Fruit fly (Drosophila melanogaster) whole organism: ENCODE data around the gene CG12746.
A peak's percentile ranks its signal among the peaks of the same experiment; 100 is the strongest.

ENCODE experiments used
- CG8478 ChIP-seq: fragments of >200 bp; optimal IDR thresholded peaks from 2 replicates; lab custom pipeline; 2018; ENCODE audit warnings: inconsistent platforms
- Dll ChIP-seq: fragments of >200 bp; optimal IDR thresholded peaks from 2 replicates; lab custom pipeline; 2017
- EcR ChIP-seq, 2 experiments: fragments of >200 bp; optimal IDR thresholded peaks; 2 replicates each; lab custom pipeline; 2017; ENCODE audit warnings: missing biosample characterization in 2 of 2, missing genetic modification characterization in 2 of 2, missing genetic modification reagents in 2 of 2
- pan ChIP-seq: fragments of >200 bp; optimal IDR thresholded peaks from 2 replicates; lab custom pipeline; 2017
- psq ChIP-seq: fragments of >200 bp; optimal IDR thresholded peaks from 2 replicates; lab custom pipeline; 2017
- usp ChIP-seq: fragments of >200 bp; optimal IDR thresholded peaks from 2 replicates; lab custom pipeline; 2017; ENCODE audit warnings: missing biosample characterization, missing genetic modification characterization, mixed read lengths

The CG12746 gene

dm6 chr3R:5572900-5573665 lies 8.4 kb downstream of the CG12746 start:
- TF ChIP-seq CG8478 (lab: Kevin White, UChicago) (no peak), EcR (GFP tag; optimal IDR thresholded peaks at IDR 0.05; lab: Kevin White, UChicago) (peak in 1 of 2 experiments; percentile 75)

- no peak for TF ChIP-seq psq
- no peak for TF ChIP-seq EcR (GFP tag; optimal IDR thresholded peaks at IDR 0.05; lab: Kevin White, UChicago)
- TF ChIP-seq CG8478 (lab: Kevin White, UChicago), result no peak
- no peak for TF ChIP-seq pan (lab: Kevin White, UChicago)
- no peak for TF ChIP-seq Dll (lab: Kevin White, UChicago)
- no peak for TF ChIP-seq usp (GFP tag; lab: Kevin White, UChicago)
These were observed 9.2 kb downstream of the CG12746 start for dm6 chr3R:5573883-5574282.

- no peak for TF ChIP-seq Dll (lab: Kevin White, UChicago)
- TF ChIP-seq CG8478 (lab: Kevin White, UChicago), result no peak
- no peak for TF ChIP-seq usp (GFP tag; lab: Kevin White, UChicago)
- TF ChIP-seq EcR (GFP tag; optimal IDR thresholded peaks at IDR 0.05; lab: Kevin White, UChicago), result no peak
- TF ChIP-seq psq, result no peak
- TF ChIP-seq pan (lab: Kevin White, UChicago), result no peak
These were observed 23.3 kb downstream of the CG12746 start, which contains the start of gene CG2926 for dm6 chr3R:5587863-5588519. CG2926 (minus strand) TSS chr3R:5588380.

- TF ChIP-seq EcR (GFP tag; optimal IDR thresholded peaks at IDR 0.05; lab: Kevin White, UChicago), result no peak
- TF ChIP-seq usp (GFP tag; lab: Kevin White, UChicago), result no peak
- TF ChIP-seq CG8478 (lab: Kevin White, UChicago), result no peak
- no peak for TF ChIP-seq pan (lab: Kevin White, UChicago)
- TF ChIP-seq Dll (lab: Kevin White, UChicago), result no peak
- no peak for TF ChIP-seq psq
These were observed 23.9 kb downstream of the CG12746 start, which contains the start of gene PolZ2 for dm6 chr3R:5588573-5588972. PolZ2 (plus strand) TSS chr3R:5588873.

dm6 chr3R:5591398-5591853 lies 26.8 kb downstream of the CG12746 start, which contains the start of the genes noi and Vha26:
noi (minus strand) TSS chr3R:5591459.
Vha26 (plus strand) TSS chr3R:5591763.
- TF ChIP-seq CG8478 (lab: Kevin White, UChicago) (no peak), Dll (lab: Kevin White, UChicago) (no peak), psq (no peak), usp (GFP tag; lab: Kevin White, UChicago) (no peak), EcR (GFP tag; optimal IDR thresholded peaks at IDR 0.05; lab: Kevin White, UChicago) (no peak), pan (lab: Kevin White, UChicago) (no peak)

- TF ChIP-seq usp (GFP tag; lab: Kevin White, UChicago), result no peak
- TF ChIP-seq pan (lab: Kevin White, UChicago), result no peak
- no peak for TF ChIP-seq EcR (GFP tag; optimal IDR thresholded peaks at IDR 0.05; lab: Kevin White, UChicago)
- peak; percentile 49 for TF ChIP-seq CG8478 (lab: Kevin White, UChicago)
- TF ChIP-seq psq, result no peak
These were observed 27.4 kb downstream of the CG12746 start for dm6 chr3R:5592009-5592572.

- TF ChIP-seq usp (GFP tag; lab: Kevin White, UChicago) (no peak), EcR (GFP tag; optimal IDR thresholded peaks at IDR 0.05; lab: Kevin White, UChicago) (no peak), psq (no peak), Dll (lab: Kevin White, UChicago) (no peak), pan (lab: Kevin White, UChicago) (no peak), CG8478 (lab: Kevin White, UChicago) (no peak)
These were observed 30.2 kb downstream of the CG12746 start for dm6 chr3R:5594878-5595277.

dm6 chr3R:5599521-5600360 lies 35.1 kb downstream of the CG12746 start:
- TF ChIP-seq pan (lab: Kevin White, UChicago) (no peak), EcR (GFP tag; optimal IDR thresholded peaks at IDR 0.05; lab: Kevin White, UChicago) (peak in 1 of 2 experiments; percentile 15)

dm6 chr3R:5600361-5601043 lies 35.8 kb downstream of the CG12746 start:
- TF ChIP-seq pan (lab: Kevin White, UChicago) (no peak), usp (GFP tag; lab: Kevin White, UChicago) (no peak), psq (no peak), EcR (GFP tag; optimal IDR thresholded peaks at IDR 0.05; lab: Kevin White, UChicago) (no peak), Dll (lab: Kevin White, UChicago) (no peak), CG8478 (lab: Kevin White, UChicago) (no peak)

- TF ChIP-seq Dll (lab: Kevin White, UChicago) (no peak), psq (no peak)
These were observed 36.4 kb downstream of the CG12746 start, which contains the start of the genes kra and SecS for dm6 chr3R:5601044-5601523. kra (minus strand) TSS chr3R:5601136. SecS (plus strand) TSS chr3R:5601433.
